Fruit fly (Drosophila melanogaster): ENCODE measurements around the gene beta-Man.

Gene beta-Man

dm6 chr3R:4174975-4175374 is 22.0 kb upstream of the beta-Man start:
- TF ChIP-seq Blimp-1 (GFP tag; optimal IDR thresholded peaks at IDR 0.05) (peak; percentile 44), fd59A (GFP tag; optimal IDR thresholded peaks at IDR 0.05) (no peak), net (GFP tag; optimal IDR thresholded peaks at IDR 0.05) (no peak)

- no peak for TF ChIP-seq Lpt (GFP tag; optimal IDR thresholded peaks at IDR 0.05)
Observed at dm6 chr3R:4176728-4177127, 20.3 kb upstream of the beta-Man start.

dm6 chr3R:4178750-4179485 is 18.1 kb upstream of the beta-Man start:
- TF ChIP-seq eg (GFP tag; IDR thresholded peaks at IDR 0.05) (0 out of 3 replicates have a peak, but pooled peaks have one; percentile 4), CG11902 (GFP tag; optimal IDR thresholded peaks at IDR 0.05) (no peak), CG15336 (GFP tag; IDR thresholded peaks at IDR 0.05) (no peak), CG11762 (GFP tag; optimal IDR thresholded peaks at IDR 0.05; ENCODE audit: insufficient read depth) (no peak), CG4318 (GFP tag; optimal IDR thresholded peaks at IDR 0.05) (peak; percentile 48), vri (GFP tag; optimal IDR thresholded peaks at IDR 0.05) (no peak), CG32006 (GFP tag; optimal IDR thresholded peaks at IDR 0.05) (peak; percentile 66), OdsH (GFP tag; optimal IDR thresholded peaks at IDR 0.05) (no peak), Eip78C (GFP tag) (peak; percentile 54), Hr4 (GFP tag; optimal IDR thresholded peaks at IDR 0.05) (peak; percentile 18), salr (GFP tag; optimal IDR thresholded peaks at IDR 0.05) (peak in 1 of 2 experiments; percentile 19), CG6854 (GFP tag; optimal IDR thresholded peaks at IDR 0.05) (no peak), CG10631 (GFP tag; optimal IDR thresholded peaks at IDR 0.05) (no peak), net (GFP tag; optimal IDR thresholded peaks at IDR 0.05) (no peak)

- no peak for TF ChIP-seq esn (GFP tag; optimal IDR thresholded peaks at IDR 0.05)
- no peak for TF ChIP-seq eg (GFP tag; IDR thresholded peaks at IDR 0.05)
- no peak for TF ChIP-seq CG6792 (GFP tag; optimal IDR thresholded peaks at IDR 0.05)
- TF ChIP-seq ss (GFP tag; optimal IDR thresholded peaks at IDR 0.05), result peak in 1 of 2 experiments; percentile 45
- no peak for TF ChIP-seq CG31627 (GFP tag; optimal IDR thresholded peaks at IDR 0.05)
- TF ChIP-seq CG9139 (GFP tag; optimal IDR thresholded peaks at IDR 0.05), result no peak
- TF ChIP-seq CG1621 (tag; optimal IDR thresholded peaks at IDR 0.05), result no peak
- TF ChIP-seq acj6 (GFP tag; optimal IDR thresholded peaks at IDR 0.05), result no peak
- no peak for TF ChIP-seq CG8632 (GFP tag; optimal IDR thresholded peaks at IDR 0.05)
- no peak for TF ChIP-seq CG3032 (tag; optimal IDR thresholded peaks at IDR 0.05)
- no peak for TF ChIP-seq fd85E (GFP tag; optimal IDR thresholded peaks at IDR 0.05)
- peak; percentile 66 for TF ChIP-seq Eip78C (GFP tag)
- no peak for TF ChIP-seq cyc (GFP tag; optimal IDR thresholded peaks at IDR 0.05)
- TF ChIP-seq Blimp-1 (GFP tag; optimal IDR thresholded peaks at IDR 0.05), result no peak
- no peak for TF ChIP-seq Eip93F (GFP tag; optimal IDR thresholded peaks at IDR 0.05)
Observed at dm6 chr3R:4180543-4181214, 16.3 kb upstream of the beta-Man start.

dm6 chr3R:4186820-4187540 is 10.0 kb upstream of the beta-Man start:
- TF ChIP-seq CG9139 (GFP tag; optimal IDR thresholded peaks at IDR 0.05), result peak; percentile 1
- TF ChIP-seq Eip78C (GFP tag), result peak; percentile 73
- TF ChIP-seq CG1621 (tag; optimal IDR thresholded peaks at IDR 0.05), result no peak
- peak in 1 of 2 experiments; percentile 15 for TF ChIP-seq salr (GFP tag; optimal IDR thresholded peaks at IDR 0.05)
- TF ChIP-seq Sox14 (GFP tag; optimal IDR thresholded peaks at IDR 0.05), result peak; percentile 50
- TF ChIP-seq Blimp-1 (GFP tag; optimal IDR thresholded peaks at IDR 0.05), result peak; percentile 17
- TF ChIP-seq Lpt (GFP tag; optimal IDR thresholded peaks at IDR 0.05), result peak; percentile 69
- peak; percentile 13 for TF ChIP-seq dsx (GFP tag; optimal IDR thresholded peaks at IDR 0.05; ENCODE audit: poor library complexity, severe bottlenecking)
- TF ChIP-seq CG6808 (GFP tag; optimal IDR thresholded peaks at IDR 0.05), result peak; percentile 11
- no peak for TF ChIP-seq esn (GFP tag; optimal IDR thresholded peaks at IDR 0.05)
- TF ChIP-seq CG10631 (GFP tag; optimal IDR thresholded peaks at IDR 0.05), result no peak
- no peak for TF ChIP-seq Ets21C (GFP tag; optimal IDR thresholded peaks at IDR 0.05)
- TF ChIP-seq ss (GFP tag; optimal IDR thresholded peaks at IDR 0.05), result peak; percentile 26 to 73
- TF ChIP-seq CG6792 (GFP tag; optimal IDR thresholded peaks at IDR 0.05), result peak; percentile 4

All from whole organism, prepupa.